Worm (Caenorhabditis elegans): ENCODE results near the gene hst-2.

hst-2 gene

ce11 chrX:11241479-11241878 is 34.5 kb upstream of the hst-2 start:
- TF ChIP-seq tbx-2 (tag; optimal IDR thresholded peaks at IDR 0.05) (no peak), dpl-1 (GFP tag; optimal IDR thresholded peaks at IDR 0.05) (no peak), ztf-4 (tag; optimal IDR thresholded peaks at IDR 0.05) (no peak), jun-1 (tag; optimal IDR thresholded peaks at IDR 0.05) (no peak), mep-1 (tag; optimal IDR thresholded peaks at IDR 0.05) (no peak), ces-1 (GFP tag; optimal IDR thresholded peaks at IDR 0.05) (no peak), isw-1 (GFP tag; IDR thresholded peaks at IDR 0.05) (no peak), ztf-11 (tag; optimal IDR thresholded peaks at IDR 0.05) (no peak), mef-2 (tag; optimal IDR thresholded peaks at IDR 0.05) (no peak), nhr-47 (tag; optimal IDR thresholded peaks at IDR 0.05) (no peak), pax-3 (tag; optimal IDR thresholded peaks at IDR 0.05) (no peak), mdl-1 (tag; optimal IDR thresholded peaks at IDR 0.05) (no peak), Y116A8C.19 (tag; optimal IDR thresholded peaks at IDR 0.05; ENCODE audit: borderline replicate concordance) (no peak), ceh-63 (GFP tag; optimal IDR thresholded peaks at IDR 0.05) (peak; percentile 20), unc-86 (tag; optimal IDR thresholded peaks at IDR 0.05) (peak; percentile 12), C16A3.4 (tag; optimal IDR thresholded peaks at IDR 0.05) (no peak), grh-1 (GFP tag; IDR thresholded peaks at IDR 0.05) (no peak), hlh-4 (tag; optimal IDR thresholded peaks at IDR 0.05) (no peak), zag-1 (tag; optimal IDR thresholded peaks at IDR 0.05) (no peak), lin-14 (GFP tag; optimal IDR thresholded peaks at IDR 0.05) (peak; percentile 72), efl-1 (optimal IDR thresholded peaks at IDR 0.05) (no peak), efl-1 (GFP tag; optimal IDR thresholded peaks at IDR 0.05 in 1 of 2) (peak in 1 of 2 experiments; percentile 10), lsy-2 (tag; optimal IDR thresholded peaks at IDR 0.05) (peak in 1 of 2 experiments; percentile 26)

- TF ChIP-seq efl-1 (optimal IDR thresholded peaks at IDR 0.05) (no peak), efl-1 (GFP tag; optimal IDR thresholded peaks at IDR 0.05 in 1 of 2) (peak in 1 of 2 experiments; percentile 67), unc-86 (tag; optimal IDR thresholded peaks at IDR 0.05) (no peak), lin-14 (GFP tag; optimal IDR thresholded peaks at IDR 0.05) (peak; percentile 60)
These were observed 33.7 kb upstream of the hst-2 start, which contains the start of gene C34F6.10 for ce11 chrX:11240585-11241115. Gene C34F6.10 (minus strand): TSS chrX:11240635.

- TF ChIP-seq efl-1 (optimal IDR thresholded peaks at IDR 0.05) (no peak), efl-1 (GFP tag; optimal IDR thresholded peaks at IDR 0.05 in 1 of 2) (peak in 1 of 2 experiments; percentile 37), blmp-1 (tag; optimal IDR thresholded peaks at IDR 0.05) (no peak), Y116A8C.19 (tag; optimal IDR thresholded peaks at IDR 0.05; ENCODE audit: borderline replicate concordance) (no peak)
These were observed 19.6 kb upstream of the hst-2 start, which contains the start of gene C34F6.12 for ce11 chrX:11226595-11226994. Gene C34F6.12 (minus strand): TSS chrX:11226695.

ce11 chrX:11222597-11223218 is 15.8 kb upstream of the hst-2 start, which contains the start of gene C34F6.9:
Gene C34F6.9 (minus strand): TSS chrX:11222647.
- no peak for TF ChIP-seq ztf-4 (tag; optimal IDR thresholded peaks at IDR 0.05)
- TF ChIP-seq lin-14 (GFP tag; optimal IDR thresholded peaks at IDR 0.05): peak; percentile 50
- peak in 1 of 2 experiments; percentile 13 for TF ChIP-seq lin-35 (GFP tag; optimal IDR thresholded peaks at IDR 0.05)
- TF ChIP-seq blmp-1 (tag; optimal IDR thresholded peaks at IDR 0.05): peak; percentile 6
- TF ChIP-seq dpl-1 (GFP tag; optimal IDR thresholded peaks at IDR 0.05): peak in 1 of 3 experiments; percentile 13
- TF ChIP-seq lsy-2 (tag; optimal IDR thresholded peaks at IDR 0.05): peak in 1 of 2 experiments; percentile 27
- peak; percentile 79 for TF ChIP-seq F16B12.6 (tag; optimal IDR thresholded peaks at IDR 0.05)
- peak; percentile 12 for TF ChIP-seq mep-1 (tag; optimal IDR thresholded peaks at IDR 0.05)
- TF ChIP-seq fkh-10 (GFP tag; optimal IDR thresholded peaks at IDR 0.05): no peak
- no peak for TF ChIP-seq efl-1 (optimal IDR thresholded peaks at IDR 0.05)
- peak in 1 of 2 experiments; percentile 84 for TF ChIP-seq efl-1 (GFP tag; optimal IDR thresholded peaks at IDR 0.05 in 1 of 2)
- no peak for TF ChIP-seq mef-2 (tag; optimal IDR thresholded peaks at IDR 0.05)

ce11 chrX:11215420-11216050 is 8.6 kb upstream of the hst-2 start, which contains the start of the genes C34F6.7 and idh-2:
Gene C34F6.7 (minus strand): TSS chrX:11215470.
Gene idh-2 (plus strand): TSS chrX:11216000.
- peak; percentile 71 for TF ChIP-seq mep-1 (tag; optimal IDR thresholded peaks at IDR 0.05)
- no peak for TF ChIP-seq irx-1 (tag; optimal IDR thresholded peaks at IDR 0.05)
- TF ChIP-seq lsy-2 (tag; optimal IDR thresholded peaks at IDR 0.05): peak; percentile 44 to 45
- peak in 1 of 2 experiments; percentile 31 for TF ChIP-seq efl-1 (optimal IDR thresholded peaks at IDR 0.05)
- TF ChIP-seq efl-1 (GFP tag; optimal IDR thresholded peaks at IDR 0.05 in 1 of 2): peak in 1 of 2 experiments; percentile 94
- TF ChIP-seq sup-37 (GFP tag; optimal IDR thresholded peaks at IDR 0.05): no peak
- TF ChIP-seq rnt-1 (tag; optimal IDR thresholded peaks at IDR 0.05): peak; percentile 35
- no peak for TF ChIP-seq snpc-4 (tag; optimal IDR thresholded peaks at IDR 0.05)
- TF ChIP-seq tbx-2 (tag; optimal IDR thresholded peaks at IDR 0.05): peak; percentile 49
- no peak for TF ChIP-seq ceh-88 (GFP tag; IDR thresholded peaks at IDR 0.05)
- TF ChIP-seq blmp-1 (tag; optimal IDR thresholded peaks at IDR 0.05): peak; percentile 69
- TF ChIP-seq swsn-7 (tag; optimal IDR thresholded peaks at IDR 0.05): peak; percentile 43
- TF ChIP-seq fkh-8 (tag; optimal IDR thresholded peaks at IDR 0.05): no peak
- peak in 1 of 3 experiments; percentile 42 for TF ChIP-seq ceh-82 (tag; optimal IDR thresholded peaks at IDR 0.05)
- no peak for TF ChIP-seq unc-30 (tag; optimal IDR thresholded peaks at IDR 0.05)
- TF ChIP-seq mef-2 (tag; optimal IDR thresholded peaks at IDR 0.05): no peak
- no peak for TF ChIP-seq pax-3 (tag; optimal IDR thresholded peaks at IDR 0.05)
- no peak for TF ChIP-seq fos-1 (tag; optimal IDR thresholded peaks at IDR 0.05)
- TF ChIP-seq egl-13 (tag; optimal IDR thresholded peaks at IDR 0.05): no peak
- TF ChIP-seq ztf-11 (tag; optimal IDR thresholded peaks at IDR 0.05): no peak
- no peak for TF ChIP-seq hlh-17 (GFP tag; optimal IDR thresholded peaks at IDR 0.05; ENCODE audit: borderline replicate concordance)
